Fruit fly (Drosophila melanogaster): ENCODE data around the gene CG10657.
A peak's percentile ranks its signal among the peaks of the same experiment; 100 is the strongest.

The CG10657 gene

DNA sequence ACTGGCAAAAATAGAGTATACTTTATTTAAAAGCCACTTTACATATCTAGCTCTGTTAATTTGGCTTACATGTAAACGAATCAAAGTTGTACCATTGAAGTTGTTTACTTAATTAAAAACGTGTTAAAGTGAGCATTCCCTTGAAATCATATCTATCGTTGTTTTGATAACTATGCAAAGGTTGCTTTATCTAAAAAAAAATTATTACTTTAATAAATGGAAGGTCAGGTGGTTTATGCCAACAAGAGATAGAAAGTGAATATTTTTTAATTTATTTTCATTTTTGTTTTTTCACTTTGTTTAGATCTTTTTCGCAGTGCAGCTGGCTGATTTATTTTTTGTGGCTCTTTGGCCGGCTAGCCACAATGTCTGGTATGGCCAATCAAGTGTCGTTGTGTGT lies 14.1 kb downstream of the CG10657 start (continued):
- TF ChIP-seq CG3919 (GFP tag; optimal IDR thresholded peaks at IDR 0.05) (peak; percentile 69), cyc (GFP tag; optimal IDR thresholded peaks at IDR 0.05) (peak; percentile 30), Eip93F (GFP tag; optimal IDR thresholded peaks at IDR 0.05) (no peak), dsx (GFP tag; optimal IDR thresholded peaks at IDR 0.05; ENCODE audit: poor library complexity, severe bottlenecking) (peak; percentile 49), CG6276 (GFP tag; optimal IDR thresholded peaks at IDR 0.05) (peak; percentile 90), CG8119 (GFP tag; IDR thresholded peaks at IDR 0.05) (peak; percentile 91), fd59A (GFP tag; optimal IDR thresholded peaks at IDR 0.05) (peak; percentile 55), CG7368 (GFP tag; optimal IDR thresholded peaks at IDR 0.05) (peak; percentile 9), achi (GFP tag; optimal IDR thresholded peaks at IDR 0.05) (peak; percentile 77), Sox15 (GFP tag; optimal IDR thresholded peaks at IDR 0.05) (peak; percentile 5), CG6808 (GFP tag; optimal IDR thresholded peaks at IDR 0.05) (peak; percentile 59), CG11294 (GFP tag; IDR thresholded peaks at IDR 0.05) (peak; percentile 73)

DNA sequence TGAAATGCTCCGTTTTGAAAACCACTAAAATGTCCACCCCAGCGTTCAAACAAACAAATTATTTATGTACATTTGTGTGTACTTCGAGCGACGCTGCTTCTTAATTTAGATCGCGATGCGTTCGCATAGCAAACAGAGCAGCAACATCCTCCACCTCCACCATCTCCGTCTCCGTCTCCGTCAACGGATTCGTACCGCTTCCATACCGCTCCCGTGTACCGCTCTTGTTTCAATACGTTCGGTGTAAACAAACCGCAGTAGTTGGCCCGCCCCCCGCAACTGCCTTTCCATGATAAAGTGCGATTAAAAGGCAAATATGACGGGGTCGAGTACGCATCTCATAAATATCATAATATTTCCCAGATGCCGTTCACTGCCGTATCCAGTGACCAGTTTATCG lies 14.8 kb downstream of the CG10657 start, which contains the start of gene CG33725:
Gene CG33725, plus strand, starts transcription at position 364 of the 400 bp plus-strand sequence.
- peak; percentile 95 for TF ChIP-seq fkh (GFP tag; optimal IDR thresholded peaks at IDR 0.05)
- no peak for TF ChIP-seq Smox (GFP tag; optimal IDR thresholded peaks at IDR 0.05)

DNA sequence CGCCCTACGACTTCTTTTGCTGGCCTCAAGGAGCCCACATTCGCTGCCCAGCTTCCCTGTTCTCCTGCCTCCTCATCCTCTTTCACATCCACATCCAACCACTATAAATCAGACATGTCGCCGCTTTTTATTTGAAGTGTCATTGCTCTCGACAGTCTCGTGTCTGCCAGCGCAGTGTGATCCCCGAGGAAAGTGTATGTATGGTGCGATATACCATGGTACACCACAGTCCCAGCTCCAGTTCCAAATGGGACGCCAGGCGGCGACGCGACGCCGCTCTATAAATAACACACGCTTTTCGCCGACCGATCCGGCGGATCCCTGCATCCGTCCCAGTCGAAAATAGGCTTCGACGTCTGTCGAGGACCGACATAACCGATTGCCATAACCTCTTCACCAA lies 18.8 kb downstream of the CG10657 start:
- TF ChIP-seq CG1621 (tag; optimal IDR thresholded peaks at IDR 0.05) (peak; percentile 0), Blimp-1 (GFP tag; optimal IDR thresholded peaks at IDR 0.05) (no peak), fd85E (GFP tag; optimal IDR thresholded peaks at IDR 0.05) (no peak), pdm3 (GFP tag; optimal IDR thresholded peaks at IDR 0.05) (no peak), CG10669 (GFP tag; optimal IDR thresholded peaks at IDR 0.05) (no peak)

DNA sequence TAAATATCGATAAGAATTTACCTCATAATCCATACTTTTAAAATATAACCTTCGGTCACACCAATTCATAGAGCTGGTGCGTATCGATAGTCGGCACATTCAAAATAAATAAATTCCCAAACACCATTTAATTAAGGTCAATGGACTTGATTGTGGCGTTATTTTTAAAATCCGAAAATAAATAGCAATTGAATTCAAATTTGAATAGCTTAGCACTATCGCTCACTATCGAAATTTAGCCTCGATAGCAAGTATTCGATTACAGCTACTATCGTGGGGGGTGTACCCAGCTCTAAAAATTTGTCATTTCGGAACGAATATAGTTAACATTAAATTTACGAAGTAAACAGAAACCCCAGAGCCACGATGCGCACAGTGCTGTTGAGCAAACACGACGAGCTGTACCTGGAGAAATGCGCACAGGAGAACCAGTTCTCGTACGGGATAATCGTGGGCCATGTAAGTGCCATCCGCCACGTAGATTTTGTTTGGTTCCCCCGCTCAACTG lies 25.5 kb downstream of the CG10657 start, which contains the start of gene CG10616:
Gene CG10616, plus strand, starts transcription at position 258 of the 508 bp plus-strand sequence.
- no peak for TF ChIP-seq vri (GFP tag; optimal IDR thresholded peaks at IDR 0.05)
- TF ChIP-seq esn (GFP tag; optimal IDR thresholded peaks at IDR 0.05): peak; percentile 11
- no peak for TF ChIP-seq CG3032 (tag; optimal IDR thresholded peaks at IDR 0.05)
- no peak for TF ChIP-seq CG8319 (GFP tag; optimal IDR thresholded peaks at IDR 0.05)
- no peak for TF ChIP-seq fkh (GFP tag; optimal IDR thresholded peaks at IDR 0.05)
- TF ChIP-seq Eip78C (GFP tag): peak; percentile 56
- no peak for TF ChIP-seq Gug (GFP tag; IDR thresholded peaks at IDR 0.05)
- no peak for TF ChIP-seq achi (GFP tag; optimal IDR thresholded peaks at IDR 0.05)
- no peak for TF ChIP-seq Smox (GFP tag; optimal IDR thresholded peaks at IDR 0.05)
- TF ChIP-seq CG11762 (GFP tag; optimal IDR thresholded peaks at IDR 0.05; ENCODE audit: insufficient read depth): no peak
- no peak for TF ChIP-seq Sox14 (GFP tag; optimal IDR thresholded peaks at IDR 0.05)

DNA sequence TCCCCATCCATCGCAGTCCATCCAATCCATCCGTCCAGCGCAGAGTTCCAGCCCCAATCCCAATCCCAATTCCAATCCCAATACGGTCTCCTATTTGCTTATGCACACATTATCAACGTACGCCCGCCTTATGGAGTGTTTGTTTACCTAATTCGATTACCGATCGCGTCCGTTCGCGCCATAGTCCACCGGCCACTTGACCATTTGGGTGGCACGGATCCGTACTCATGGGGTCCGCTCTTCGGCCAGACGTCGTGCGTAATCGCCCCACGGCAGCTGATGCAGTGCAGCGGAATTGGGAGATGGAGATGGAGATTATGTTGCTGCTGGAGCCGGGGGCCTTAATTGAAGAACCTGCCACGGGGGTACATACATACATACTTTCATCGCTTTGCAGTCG lies 26.5 kb downstream of the CG10657 start:
- TF ChIP-seq Sox15 (GFP tag; optimal IDR thresholded peaks at IDR 0.05) (no peak), Eip78C (GFP tag) (no peak), acj6 (GFP tag; optimal IDR thresholded peaks at IDR 0.05) (no peak), CG11294 (GFP tag; IDR thresholded peaks at IDR 0.05) (no peak), CG6276 (GFP tag; optimal IDR thresholded peaks at IDR 0.05) (no peak), CG16779 (tag; optimal IDR thresholded peaks at IDR 0.05) (no peak), Smox (GFP tag; optimal IDR thresholded peaks at IDR 0.05) (no peak), CG4318 (GFP tag; optimal IDR thresholded peaks at IDR 0.05) (no peak), net (GFP tag; optimal IDR thresholded peaks at IDR 0.05) (no peak), CG10669 (GFP tag; optimal IDR thresholded peaks at IDR 0.05) (no peak), Eip93F (GFP tag; optimal IDR thresholded peaks at IDR 0.05) (no peak), CG31627 (GFP tag; optimal IDR thresholded peaks at IDR 0.05) (no peak), CG6792 (GFP tag; optimal IDR thresholded peaks at IDR 0.05) (no peak), cyc (GFP tag; optimal IDR thresholded peaks at IDR 0.05) (no peak), OdsH (GFP tag; optimal IDR thresholded peaks at IDR 0.05) (no peak), CG3032 (tag; optimal IDR thresholded peaks at IDR 0.05) (no peak), CG6854 (GFP tag; optimal IDR thresholded peaks at IDR 0.05) (no peak), Lpt (GFP tag; optimal IDR thresholded peaks at IDR 0.05) (no peak), fd85E (GFP tag; optimal IDR thresholded peaks at IDR 0.05) (no peak)
